Worm (Caenorhabditis elegans) whole organism, late embryonic: Measurements from ENCODE around the gene F44A2.7.

ENCODE experiments used
- K02D7.2 ChIP-seq: sonication (generic microtip); optimal IDR thresholded peaks from 2 replicates; lab custom pipeline; 2017; ENCODE audit warnings: mild to moderate bottlenecking, missing genetic modification characterization, missing compliant biosample characterization
- K09A11.1 ChIP-seq: sonication (generic microtip); optimal IDR thresholded peaks from 2 replicates; lab custom pipeline; 2017; ENCODE audit warnings: antibody characterized with exemption, mild to moderate bottlenecking, missing genetic modification characterization, missing compliant biosample characterization; ENCODE audit not compliant: insufficient read depth
- ceh-18 ChIP-seq: sonication (generic microtip); optimal IDR thresholded peaks from 2 replicates; lab custom pipeline; 2016; ENCODE audit warnings: missing genetic modification characterization, missing compliant biosample characterization
- ets-4 ChIP-seq: sonication (generic microtip); optimal IDR thresholded peaks from 2 replicates; lab custom pipeline; 2016; ENCODE audit warnings: missing genetic modification characterization, missing compliant biosample characterization
- hlh-30 ChIP-seq: sonication (generic microtip); optimal IDR thresholded peaks from 2 replicates; lab custom pipeline; 2017; ENCODE audit warnings: antibody characterized with exemption, missing genetic modification characterization, missing compliant biosample characterization; ENCODE audit not compliant: insufficient read depth
- mec-3 ChIP-seq: sonication (generic microtip); optimal IDR thresholded peaks from 2 replicates; lab custom pipeline; 2016; ENCODE audit warnings: borderline replicate concordance, missing genetic modification characterization, missing compliant biosample characterization
- pag-3 ChIP-seq: sonication (generic microtip); optimal IDR thresholded peaks from 2 replicates; lab custom pipeline; 2016; ENCODE audit warnings: missing compliant biosample characterization, missing genetic modification characterization, borderline replicate concordance

ce11 chrV:9274127-9275042 is 46.9 kb upstream of the F44A2.7 start:
- TF ChIP-seq mec-3 (tag; lab: Kevin White, UChicago) (no peak), K09A11.1 (tag; lab: Kevin White, UChicago) (no peak), ceh-18 (tag; lab: Kevin White, UChicago) (peak; percentile 48), pag-3 (tag; lab: Kevin White, UChicago) (no peak), ets-4 (tag; lab: Kevin White, UChicago) (no peak), K02D7.2 (tag; lab: Kevin White, UChicago) (no peak), hlh-30 (tag; lab: Kevin White, UChicago) (no peak)
